Worm (Caenorhabditis elegans) whole organism, young adult: Measurements from ENCODE around the gene pcp-1.

Experiments
- C06A6.2 ChIP-seq: fragments of 200-800 bp; sonication (Bioruptor generic); conservative IDR thresholded peaks from 2 replicates; pipeline ENCODE4 v1.3.6; 2022; ENCODE audit warnings: missing genetic modification characterization, missing compliant biosample characterization
- C17E4.6 ChIP-seq: fragments of 200-800 bp; sonication (Bioruptor generic); IDR thresholded peaks from 2 replicates; pipeline ENCODE4 v1.3.6; 2022; ENCODE audit warnings: missing genetic modification reagents, missing genetic modification characterization, missing compliant biosample characterization
- D2030.7 ChIP-seq: fragments of 200-800 bp; sonication (Bioruptor generic); IDR thresholded peaks from 2 replicates; pipeline ENCODE4 v1.3.6; 2022; ENCODE audit warnings: missing genetic modification reagents, missing genetic modification characterization, missing compliant biosample characterization
- F33H1.4 ChIP-seq: fragments of 200-800 bp; sonication (Bioruptor generic); IDR thresholded peaks from 2 replicates; pipeline ENCODE4 v1.3.6; 2022; ENCODE audit warnings: missing genetic modification reagents, missing genetic modification characterization, missing compliant biosample characterization
- F49E8.2 ChIP-seq: sonication (generic microtip); optimal IDR thresholded peaks from 3 replicates; lab custom pipeline; 2017; ENCODE audit warnings: missing genetic modification characterization, mild to moderate bottlenecking, missing compliant biosample characterization, antibody characterized with exemption, moderate library complexity; ENCODE audit not compliant: insufficient read depth
- F52B5.7 ChIP-seq: sonication (generic microtip); optimal IDR thresholded peaks from 2 replicates; lab custom pipeline; 2016; ENCODE audit warnings: mild to moderate bottlenecking, missing genetic modification characterization, missing compliant biosample characterization
- F57A8.1 ChIP-seq: fragments of 200-800 bp; sonication (Bioruptor generic); optimal IDR thresholded peaks from 2 replicates; lab custom pipeline; 2018; ENCODE audit warnings: mild to moderate bottlenecking, missing genetic modification characterization, moderate library complexity, missing compliant biosample characterization
- T26A5.8 ChIP-seq: sonication (generic microtip); optimal IDR thresholded peaks from 2 replicates; lab custom pipeline; 2016; ENCODE audit warnings: missing genetic modification characterization, missing compliant biosample characterization
- Y56A3A.18 ChIP-seq: fragments of 200-800 bp; sonication (Bioruptor generic); IDR thresholded peaks from 2 replicates; pipeline ENCODE4 v1.3.6; 2022; ENCODE audit warnings: missing genetic modification reagents, missing genetic modification characterization, missing compliant biosample characterization
- Y79H2A.3 ChIP-seq: fragments of 200-800 bp; sonication (Bioruptor generic); conservative IDR thresholded peaks from 2 replicates; pipeline ENCODE4 v1.3.6; 2022; ENCODE audit warnings: missing genetic modification reagents, missing genetic modification characterization, missing compliant biosample characterization
- ZK185.1 ChIP-seq: sonication (generic microtip); optimal IDR thresholded peaks from 2 replicates; lab custom pipeline; 2016; ENCODE audit warnings: mild to moderate bottlenecking, missing genetic modification characterization, missing compliant biosample characterization; ENCODE audit not compliant: poor library complexity, severe bottlenecking
- akir-1 ChIP-seq: fragments of 200-800 bp; sonication (Bioruptor generic); optimal IDR thresholded peaks from 2 replicates; lab custom pipeline; 2018; ENCODE audit warnings: mild to moderate bottlenecking, missing genetic modification characterization, moderate library complexity, missing compliant biosample characterization
- aptf-2 ChIP-seq: fragments of 200-800 bp; sonication (Bioruptor generic); conservative IDR thresholded peaks from 2 replicates; pipeline ENCODE4 v1.3.6; 2022; ENCODE audit warnings: missing genetic modification reagents, missing genetic modification characterization, missing compliant biosample characterization
- ccch-3 ChIP-seq: fragments of 200-800 bp; sonication (Bioruptor generic); optimal IDR thresholded peaks from 2 replicates; lab custom pipeline; 2018; ENCODE audit warnings: mild to moderate bottlenecking, missing genetic modification characterization, missing compliant biosample characterization
- ceh-27 ChIP-seq: fragments of 200-800 bp; sonication (Bioruptor generic); optimal IDR thresholded peaks from 2 replicates; lab custom pipeline; 2018; ENCODE audit warnings: mild to moderate bottlenecking, missing genetic modification characterization, moderate library complexity, missing compliant biosample characterization
- ceh-91 ChIP-seq: fragments of 200-800 bp; sonication (Bioruptor generic); IDR thresholded peaks from 2 replicates; pipeline ENCODE4 v1.3.6; 2022; ENCODE audit warnings: missing genetic modification reagents, missing genetic modification characterization, missing compliant biosample characterization
- chd-7 ChIP-seq: sonication (generic microtip); optimal IDR thresholded peaks from 2 replicates; lab custom pipeline; 2016; ENCODE audit warnings: mild to moderate bottlenecking, missing genetic modification characterization, moderate library complexity, missing compliant biosample characterization
- dox-1 ChIP-seq: fragments of 200-800 bp; sonication (Bioruptor generic); IDR thresholded peaks from 2 replicates; pipeline ENCODE4 v1.3.6; 2022; ENCODE audit warnings: missing genetic modification reagents, missing genetic modification characterization, missing compliant biosample characterization
- dpff-1 ChIP-seq: sonication (generic microtip); optimal IDR thresholded peaks from 2 replicates; lab custom pipeline; 2017; ENCODE audit warnings: mild to moderate bottlenecking, missing genetic modification characterization, missing compliant biosample characterization
- efl-1 ChIP-seq: fragments of 150-350 bp; optimal IDR thresholded peaks from 2 replicates; lab custom pipeline; 2014; ENCODE audit warnings: missing biosample characterization, missing genetic modification reagents, missing genetic modification characterization
- egl-18 ChIP-seq: fragments of 200-800 bp; sonication (Bioruptor generic); IDR thresholded peaks from 2 replicates; pipeline ENCODE4 v1.3.6; 2022; ENCODE audit warnings: missing genetic modification reagents, missing genetic modification characterization, missing compliant biosample characterization
- egl-44 ChIP-seq: fragments of 200-800 bp; sonication (Bioruptor generic); IDR thresholded peaks from 2 replicates; pipeline ENCODE4 v1.3.6; 2022; ENCODE audit warnings: missing genetic modification reagents, missing genetic modification characterization, missing compliant biosample characterization
- egrh-3 ChIP-seq: fragments of 200-800 bp; sonication (Bioruptor generic); IDR thresholded peaks from 2 replicates; pipeline ENCODE4 v1.3.6; 2022; ENCODE audit warnings: missing genetic modification reagents, missing genetic modification characterization, missing compliant biosample characterization
- gei-17 ChIP-seq: fragments of 200-800 bp; sonication (Bioruptor generic); optimal IDR thresholded peaks from 2 replicates; lab custom pipeline; 2018; ENCODE audit warnings: mild to moderate bottlenecking, missing genetic modification characterization, missing compliant biosample characterization
- him-1 ChIP-seq: sonication (generic microtip); optimal IDR thresholded peaks from 2 replicates; lab custom pipeline; 2016; ENCODE audit warnings: missing genotype, missing genetic modification reagents, missing genetic modification characterization, missing compliant biosample characterization
- hlh-26 ChIP-seq: fragments of 200-800 bp; sonication (Bioruptor generic); conservative IDR thresholded peaks from 2 replicates; pipeline ENCODE4 v1.3.6; 2022; ENCODE audit warnings: missing genetic modification reagents, missing genetic modification characterization, missing compliant biosample characterization
- hmg-1.2 ChIP-seq: fragments of 200-800 bp; sonication (Bioruptor generic); IDR thresholded peaks from 2 replicates; pipeline ENCODE4 v1.3.6; 2022; ENCODE audit warnings: missing genetic modification reagents, missing genetic modification characterization, missing compliant biosample characterization
- hmg-20 ChIP-seq: fragments of 200-800 bp; sonication (Bioruptor generic); IDR thresholded peaks from 2 replicates; pipeline ENCODE4 v1.3.6; 2022; ENCODE audit warnings: missing genetic modification reagents, missing genetic modification characterization, missing compliant biosample characterization
- hrde-1 ChIP-seq: sonication (generic microtip); optimal IDR thresholded peaks from 2 replicates; lab custom pipeline; 2016; ENCODE audit warnings: missing genetic modification characterization, mild to moderate bottlenecking, missing compliant biosample characterization, moderate library complexity, missing genotype, missing genetic modification reagents, borderline replicate concordance
- hsf-1 ChIP-seq: fragments of 200-800 bp; sonication (Bioruptor generic); IDR thresholded peaks from 2 replicates; pipeline ENCODE4 v1.3.6; 2022; ENCODE audit warnings: missing genetic modification reagents, missing genetic modification characterization, missing compliant biosample characterization
- lin-35 ChIP-seq, 3 experiments: fragments of 150-350 bp in 2 of 3; sonication (generic microtip) in 1 of 3; optimal IDR thresholded peaks; 2 replicates each; lab custom pipeline; 2014 to 2018; ENCODE audit warnings: missing biosample characterization in 3 of 3, missing genetic modification characterization in 3 of 3, missing genetic modification reagents in 3 of 3
- lin-40 ChIP-seq: sonication (generic microtip); optimal IDR thresholded peaks from 2 replicates; lab custom pipeline; 2016; ENCODE audit warnings: missing genetic modification characterization, mild to moderate bottlenecking, missing compliant biosample characterization, missing genotype, missing genetic modification reagents
- lsl-1 ChIP-seq: fragments of 200-800 bp; sonication (Bioruptor generic); optimal IDR thresholded peaks from 2 replicates; lab custom pipeline; 2018; ENCODE audit warnings: mild to moderate bottlenecking, missing genetic modification characterization, moderate library complexity, missing compliant biosample characterization
- madf-3 ChIP-seq: fragments of 200-800 bp; sonication (Bioruptor generic); IDR thresholded peaks from 2 replicates; pipeline ENCODE4 v1.3.6; 2022; ENCODE audit warnings: missing genetic modification reagents, missing genetic modification characterization, missing compliant biosample characterization
- madf-8 ChIP-seq: fragments of 200-800 bp; sonication (Bioruptor generic); conservative IDR thresholded peaks from 2 replicates; pipeline ENCODE4 v1.3.6; 2022; ENCODE audit warnings: missing genetic modification reagents, missing genetic modification characterization, missing compliant biosample characterization
- rcor-1 ChIP-seq: fragments of 200-800 bp; sonication (Bioruptor generic); IDR thresholded peaks from 2 replicates; pipeline ENCODE4 v1.3.6; 2022; ENCODE audit warnings: missing genetic modification reagents, missing genetic modification characterization, missing compliant biosample characterization
- repo-1 ChIP-seq: sonication (generic microtip); optimal IDR thresholded peaks from 2 replicates; lab custom pipeline; 2017; ENCODE audit warnings: mild to moderate bottlenecking, missing genetic modification characterization, missing compliant biosample characterization
- rpc-1 ChIP-seq, 2 experiments: fragments of 150-350 bp in 1 of 2; sonication (generic microtip) in 1 of 2; optimal IDR thresholded peaks; 2 replicates each; lab custom pipeline; 2014 to 2018; ENCODE audit warnings: missing biosample characterization in 1 of 2, missing genetic modification characterization in 1 of 2, missing genetic modification reagents in 1 of 2, missing genotype in 1 of 2
- sea-2 ChIP-seq: fragments of 200-800 bp; sonication (Bioruptor generic); IDR thresholded peaks from 2 replicates; pipeline ENCODE4 v1.3.6; 2022; ENCODE audit warnings: missing genetic modification characterization, missing compliant biosample characterization
- snpc-1.1 ChIP-seq: sonication (generic microtip); optimal IDR thresholded peaks from 2 replicates; lab custom pipeline; 2017; ENCODE audit warnings: missing genetic modification characterization, mild to moderate bottlenecking, missing compliant biosample characterization, antibody characterized with exemption, moderate library complexity, missing genotype, missing genetic modification reagents; ENCODE audit not compliant: insufficient read depth
- snpc-3.4 ChIP-seq: sonication (generic microtip); optimal IDR thresholded peaks from 2 replicates; lab custom pipeline; 2017; ENCODE audit warnings: missing genetic modification characterization, mild to moderate bottlenecking, missing compliant biosample characterization, antibody characterized with exemption, moderate library complexity, missing genotype, missing genetic modification reagents
- snpc-4 ChIP-seq, 5 experiments: fragments of 150-350 bp in 1 of 5; sonication (generic microtip) in 4 of 5; optimal IDR thresholded peaks; 2 replicates each; lab custom pipeline; 2014 to 2018; ENCODE audit warnings: missing genetic modification characterization in 5 of 5, missing biosample characterization in 3 of 5, antibody characterized with exemption in 2 of 5, mild to moderate bottlenecking in 2 of 5, missing compliant biosample characterization in 2 of 5, missing genotype in 2 of 5, moderate library complexity in 2 of 5, missing genetic modification reagents in 1 of 5
- sptf-2 ChIP-seq: fragments of 200-800 bp; sonication (Bioruptor generic); optimal IDR thresholded peaks from 2 replicates; lab custom pipeline; 2018; ENCODE audit warnings: mild to moderate bottlenecking, missing genetic modification characterization, missing compliant biosample characterization
- tbp1 ChIP-seq: fragments of 200-800 bp; sonication (Bioruptor generic); optimal IDR thresholded peaks from 2 replicates; lab custom pipeline; 2018; ENCODE audit warnings: mild to moderate bottlenecking, missing genetic modification characterization, missing compliant biosample characterization
- xnd-1 ChIP-seq: sonication (generic microtip); optimal IDR thresholded peaks from 2 replicates; lab custom pipeline; 2016; ENCODE audit warnings: missing genotype, missing genetic modification reagents, missing genetic modification characterization, missing compliant biosample characterization
- ztf-18 ChIP-seq: sonication (generic microtip); optimal IDR thresholded peaks from 2 replicates; lab custom pipeline; 2016; ENCODE audit warnings: missing genotype, mild to moderate bottlenecking, missing genetic modification characterization, missing compliant biosample characterization

The pcp-1 gene

DNA sequence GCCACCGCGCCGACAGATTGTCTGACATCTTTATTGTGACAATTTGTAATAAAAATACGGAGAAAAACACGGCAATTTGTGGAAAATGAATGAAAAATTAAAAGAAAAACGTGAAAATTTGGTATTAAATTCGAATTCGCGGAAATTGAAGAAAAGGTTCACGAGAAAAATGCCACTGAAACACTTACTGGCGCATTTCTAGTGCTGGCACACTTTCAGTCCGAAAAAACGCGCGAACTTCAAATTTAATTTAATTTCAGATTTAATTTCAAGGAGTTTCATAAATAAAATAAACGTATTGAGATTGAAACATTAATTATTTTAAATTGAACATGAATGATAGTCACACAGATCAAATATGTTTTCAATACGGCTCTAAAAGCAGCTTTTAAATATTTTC lies 36.6 kb downstream of the pcp-1 start, which contains the start of gene cyk-7 (continued):
- TF ChIP-seq ZK185.1 (tag; lab: Kevin White, UChicago) (no peak), hlh-26 (GFP tag; lab: Robert Waterston, UW) (no peak), C06A6.2 (GFP tag; lab: Robert Waterston, UW) (no peak), ceh-27 (GFP tag; lab: Kevin White, UChicago) (no peak), Y79H2A.3 (GFP tag; lab: Robert Waterston, UW) (no peak), madf-8 (GFP tag; lab: Robert Waterston, UW) (peak; percentile 56), egl-18 (GFP tag; lab: Robert Waterston, UW) (no peak), hmg-20 (GFP tag; lab: Robert Waterston, UW) (no peak), ztf-18 (tag; lab: Kevin White, UChicago) (peak; percentile 97), dpff-1 (tag; lab: Kevin White, UChicago) (no peak), repo-1 (tag; lab: Kevin White, UChicago) (no peak), F33H1.4 (GFP tag; lab: Robert Waterston, UW) (peak; percentile 69), lin-35 (GFP tag; optimal IDR thresholded peaks at IDR 0.05; lab: Kevin White, UChicago) (peak; percentile 21 to 78 (median 51)), rpc-1 (optimal IDR thresholded peaks at IDR 0.05; lab: Kevin White, UChicago) (no peak), rpc-1 (tag; optimal IDR thresholded peaks at IDR 0.05; lab: Kevin White, UChicago) (no peak), T26A5.8 (tag; lab: Kevin White, UChicago) (no peak), snpc-3.4 (tag; lab: Kevin White, UChicago) (peak; percentile 55), rcor-1 (GFP tag; lab: Robert Waterston, UW) (peak; percentile 61), aptf-2 (GFP tag; lab: Robert Waterston, UW) (no peak), F52B5.7 (tag; lab: Kevin White, UChicago) (no peak), egl-44 (GFP tag; lab: Robert Waterston, UW) (no peak), dox-1 (GFP tag; lab: Robert Waterston, UW) (no peak; the same call in 1 of the 2 replicates), snpc-4 (GFP tag; optimal IDR thresholded peaks at IDR 0.05; lab: Kevin White, UChicago) (no peak), snpc-4 (tag; optimal IDR thresholded peaks at IDR 0.05; lab: Kevin White, UChicago) (peak in 1 of 4 experiments; percentile 28), F49E8.2 (tag; lab: Kevin White, UChicago) (peak; percentile 13), ceh-91 (GFP tag; lab: Robert Waterston, UW) (peak; percentile 59; the same call in 1 of the 2 replicates), F57A8.1 (GFP tag; lab: Kevin White, UChicago) (no peak), efl-1 (GFP tag; lab: Kevin White, UChicago) (peak; percentile 77), sptf-2 (no peak), hsf-1 (GFP tag; lab: Robert Waterston, UW) (0 out of 2 replicates have a peak, but pooled peaks have one; percentile 42), gei-17 (GFP tag; lab: Kevin White, UChicago) (no peak), lsl-1 (GFP tag; lab: Kevin White, UChicago) (peak; percentile 74), him-1 (tag; lab: Kevin White, UChicago) (peak; percentile 64), D2030.7 (GFP tag; lab: Robert Waterston, UW) (peak; percentile 61), Y56A3A.18 (GFP tag; lab: Robert Waterston, UW) (no peak), hrde-1 (tag; lab: Kevin White, UChicago) (no peak), C17E4.6 (GFP tag; lab: Robert Waterston, UW) (no peak; the same call in 1 of the 2 replicates), xnd-1 (tag; lab: Kevin White, UChicago) (peak; percentile 69), tbp1 (GFP tag; lab: Kevin White, UChicago) (no peak), chd-7 (tag; lab: Kevin White, UChicago) (no peak), sea-2 (GFP tag; lab: Robert Waterston, UW) (no peak), madf-3 (GFP tag; lab: Robert Waterston, UW) (no peak), egrh-3 (no peak), akir-1 (GFP tag; lab: Kevin White, UChicago) (no peak), snpc-1.1 (peak; percentile 24), lin-40 (tag; lab: Kevin White, UChicago) (no peak), hmg-1.2 (no peak), ccch-3 (GFP tag; lab: Kevin White, UChicago) (no peak)
